Fruit fly (Drosophila melanogaster) whole organism, prepupa: Measurements from ENCODE around the gene p130CAS.

Source experiments
- Blimp-1 ChIP-seq: fragments of 200-800 bp; sonication (Bioruptor generic); optimal IDR thresholded peaks from 3 replicates; lab custom pipeline; 2017; ENCODE audit warnings: missing biosample characterization, missing genetic modification characterization, mild to moderate bottlenecking, moderate library complexity, missing genetic modification reagents
- CG31627 ChIP-seq: fragments of 200-800 bp; sonication (Bioruptor generic); optimal IDR thresholded peaks from 3 replicates; lab custom pipeline; 2016; ENCODE audit warnings: missing biosample characterization, missing genetic modification characterization
- CG32006 ChIP-seq: fragments of 200-800 bp; sonication (Bioruptor generic); optimal IDR thresholded peaks from 3 replicates; lab custom pipeline; 2017; ENCODE audit warnings: missing biosample characterization, mild to moderate bottlenecking, missing genetic modification characterization
- CG7368 ChIP-seq: fragments of 200-800 bp; sonication (Bioruptor generic); optimal IDR thresholded peaks from 3 replicates; lab custom pipeline; 2016; ENCODE audit warnings: missing biosample characterization, missing genetic modification characterization
- CG9139 ChIP-seq: fragments of 200-800 bp; sonication (Bioruptor generic); optimal IDR thresholded peaks from 3 replicates; lab custom pipeline; 2017; ENCODE audit warnings: missing biosample characterization, mild to moderate bottlenecking, missing genetic modification characterization
- Eip93F ChIP-seq: fragments of 200-800 bp; sonication (Bioruptor generic); optimal IDR thresholded peaks from 2 replicates; lab custom pipeline; 2016; ENCODE audit warnings: missing biosample characterization, mild to moderate bottlenecking, missing genetic modification characterization
- Hr38 ChIP-seq: sonication (Bioruptor generic); optimal IDR thresholded peaks from 2 replicates; lab custom pipeline; 2016; ENCODE audit warnings: missing biosample characterization, missing genetic modification characterization
- Met ChIP-seq: fragments of 200-800 bp; sonication (Bioruptor generic); optimal IDR thresholded peaks from 3 replicates; lab custom pipeline; 2016; ENCODE audit warnings: missing biosample characterization, missing genetic modification characterization
- dac ChIP-seq: fragments of 200-800 bp; sonication (Bioruptor generic); optimal IDR thresholded peaks from 2 replicates; lab custom pipeline; 2017; ENCODE audit warnings: missing biosample characterization, mild to moderate bottlenecking, missing genetic modification characterization
- esn ChIP-seq: fragments of 200-800 bp; sonication (Bioruptor generic); optimal IDR thresholded peaks from 2 replicates; lab custom pipeline; 2016; ENCODE audit warnings: missing biosample characterization, mild to moderate bottlenecking, missing genetic modification characterization, moderate library complexity
- fd85E ChIP-seq: fragments of 200-800 bp; sonication (Bioruptor generic); optimal IDR thresholded peaks from 3 replicates; lab custom pipeline; 2016; ENCODE audit warnings: missing biosample characterization, missing genetic modification characterization
- ss ChIP-seq, 2 experiments: fragments of 200-800 bp; sonication (Bioruptor generic); optimal IDR thresholded peaks; 2 replicates in 1 of 2; 3 replicates in 1 of 2; lab custom pipeline; 2017 to 2018; ENCODE audit warnings: mild to moderate bottlenecking in 2 of 2, missing biosample characterization in 2 of 2, missing genetic modification characterization in 2 of 2, moderate library complexity in 1 of 2
- svp ChIP-seq: fragments of 200-800 bp; sonication (Bioruptor generic); peaks from one replicate; lab custom pipeline; 2016; ENCODE audit warnings: missing biosample characterization, missing genetic modification characterization

DNA sequence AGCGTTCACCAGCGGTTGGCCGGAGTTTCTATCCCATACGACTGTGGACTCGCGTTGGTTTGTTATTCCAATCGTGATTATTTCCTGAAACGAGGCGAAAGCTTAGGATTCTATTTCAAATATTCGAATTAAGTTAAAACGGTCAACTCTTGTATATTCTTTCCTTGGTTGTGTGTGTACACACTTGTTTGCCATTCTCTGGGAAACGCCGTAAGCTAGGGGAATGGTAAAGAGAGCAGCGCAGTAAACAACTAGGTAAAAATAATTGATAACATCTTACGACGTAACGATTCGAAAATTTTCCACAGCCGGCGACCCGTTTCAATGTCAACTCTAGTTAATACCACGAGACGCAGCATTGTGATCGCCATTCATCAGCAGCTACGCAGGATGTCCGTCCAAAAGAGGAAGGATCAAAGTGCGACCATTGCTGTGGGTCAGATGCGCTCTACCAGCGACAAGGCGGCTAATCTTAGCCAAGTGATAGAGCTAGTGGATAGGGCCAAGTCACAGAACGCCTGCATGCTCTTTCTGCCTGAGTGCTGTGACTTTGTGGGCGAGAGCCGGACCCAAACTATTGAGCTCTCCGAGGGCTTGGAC, 51.0 kb downstream of the p130CAS start, which contains the start of gene NitFhit:
- TF ChIP-seq Met, result no peak
- TF ChIP-seq svp (GFP tag; lab: Kevin White, UChicago), result peak; percentile 74
- no peak for TF ChIP-seq Hr38 (GFP tag; lab: Kevin White, UChicago)
- no peak for TF ChIP-seq fd85E
- peak in 1 of 2 experiments; percentile 46 for TF ChIP-seq ss (GFP tag; optimal IDR thresholded peaks at IDR 0.05; lab: Kevin White, UChicago)
- TF ChIP-seq CG7368 (GFP tag; lab: Kevin White, UChicago), result no peak
- TF ChIP-seq esn, result no peak
- TF ChIP-seq Eip93F (GFP tag; lab: Kevin White, UChicago), result no peak
- TF ChIP-seq CG9139 (GFP tag; lab: Kevin White, UChicago), result no peak
- TF ChIP-seq CG31627 (GFP tag; lab: Kevin White, UChicago), result no peak
- no peak for TF ChIP-seq CG32006
- TF ChIP-seq dac (GFP tag; lab: Kevin White, UChicago), result no peak
- TF ChIP-seq Blimp-1 (GFP tag; lab: Kevin White, UChicago), result no peak
